ENCODE assay signal across 4 fruit fly cellular contexts in genomic region chr2L:3597126-3597525, dm6.
TF ChIP-seq lines count a peak whose summit lies in the region.

No protein-coding gene starts in this region.

- no peak for TF ChIP-seq CTCF in whole organism, embryonic (GFP tag; optimal IDR thresholded peaks at IDR 0.05; lab: Kevin White, UChicago)

TF ChIP-seq in whole organism, embryonic, 481 proteins besides CTCF, POLR2A, EP300 and RAD21 (continues in another document):
- TF ChIP-seq CG10274 (GFP tag; optimal IDR thresholded peaks at IDR 0.05; lab: Kevin White, UChicago) (no peak), repo (GFP tag; optimal IDR thresholded peaks at IDR 0.05; lab: Kevin White, UChicago) (no peak), Stat92E (GFP tag; optimal IDR thresholded peaks at IDR 0.05; lab: Kevin White, UChicago) (no peak), Awh (GFP tag; IDR thresholded peaks at IDR 0.05; lab: Robert Waterston, UW) (peak; percentile 37; the same call in 1 of the 2 replicates), CG12155 (GFP tag; optimal IDR thresholded peaks at IDR 0.05; lab: Kevin White, UChicago) (no peak), CG17802 (tag; optimal IDR thresholded peaks at IDR 0.05; lab: Kevin White, UChicago) (no peak), CG5180 (GFP tag; optimal IDR thresholded peaks at IDR 0.05; lab: Kevin White, UChicago) (no peak), Drgx (GFP tag; IDR thresholded peaks at IDR 0.05; lab: Robert Waterston, UW) (peak; percentile 37; the same call in 1 of the 2 replicates), maf-S (GFP tag; optimal IDR thresholded peaks at IDR 0.05; lab: Kevin White, UChicago) (no peak), CG2875 (GFP tag; optimal IDR thresholded peaks at IDR 0.05; lab: Kevin White, UChicago) (no peak), zf30C (GFP tag; optimal IDR thresholded peaks at IDR 0.05; lab: Kevin White, UChicago) (no peak), salm (tag; optimal IDR thresholded peaks at IDR 0.05; lab: Kevin White, UChicago) (no peak), Kr (GFP tag; optimal IDR thresholded peaks at IDR 0.05; lab: Kevin White, UChicago) (no peak), Mrtf (GFP tag; IDR thresholded peaks at IDR 0.05; lab: Robert Waterston, UW) (no peak), CG10462 (GFP tag; optimal IDR thresholded peaks at IDR 0.05; lab: Kevin White, UChicago) (no peak), fu2 (GFP tag; optimal IDR thresholded peaks at IDR 0.05; lab: Kevin White, UChicago) (no peak), prd (optimal IDR thresholded peaks at IDR 0.05; lab: Kevin White, UChicago) (no peak), prd (GFP tag; IDR thresholded peaks at IDR 0.05; lab: Robert Waterston, UW) (peak; percentile 4; the same call in 1 of the 3 replicates), zfh1 (GFP tag; IDR thresholded peaks at IDR 0.05; lab: Robert Waterston, UW) (0 out of 3 replicates have a peak, but pooled peaks have one; percentile 33), corto (GFP tag; optimal IDR thresholded peaks at IDR 0.05; lab: Kevin White, UChicago) (no peak), CG7928 (GFP tag; optimal IDR thresholded peaks at IDR 0.05; lab: Kevin White, UChicago) (no peak), unpg (GFP tag; optimal IDR thresholded peaks at IDR 0.05; lab: Kevin White, UChicago) (no peak), CG1603 (tag; optimal IDR thresholded peaks at IDR 0.05; lab: Kevin White, UChicago) (peak; percentile 2)

TF ChIP-seq in whole organism, prepupa, 60 proteins besides CTCF, POLR2A, EP300 and RAD21 (continues in another document):
- TF ChIP-seq CG8119 (GFP tag; IDR thresholded peaks at IDR 0.05; lab: Robert Waterston, UW): no peak
- no peak for TF ChIP-seq salr (GFP tag; optimal IDR thresholded peaks at IDR 0.05; lab: Kevin White, UChicago)
- no peak for TF ChIP-seq CG16779 (tag; optimal IDR thresholded peaks at IDR 0.05; lab: Kevin White, UChicago)
- TF ChIP-seq net (GFP tag; optimal IDR thresholded peaks at IDR 0.05; lab: Kevin White, UChicago): no peak
- no peak for TF ChIP-seq CG7368 (GFP tag; optimal IDR thresholded peaks at IDR 0.05; lab: Kevin White, UChicago)
- no peak for TF ChIP-seq pdm3 (GFP tag; optimal IDR thresholded peaks at IDR 0.05; lab: Kevin White, UChicago)
- no peak for TF ChIP-seq CG31627 (GFP tag; optimal IDR thresholded peaks at IDR 0.05; lab: Kevin White, UChicago)
- TF ChIP-seq CG3919 (GFP tag; optimal IDR thresholded peaks at IDR 0.05; lab: Kevin White, UChicago): peak; percentile 32
- no peak for TF ChIP-seq Blimp-1 (GFP tag; optimal IDR thresholded peaks at IDR 0.05; lab: Kevin White, UChicago)
- TF ChIP-seq lz (GFP tag; optimal IDR thresholded peaks at IDR 0.05; lab: Kevin White, UChicago): peak; percentile 33
- TF ChIP-seq CG11294 (GFP tag; IDR thresholded peaks at IDR 0.05; lab: Robert Waterston, UW): 0 out of 2 replicates have a peak, but pooled peaks have one; percentile 19
- peak; percentile 1 for TF ChIP-seq CG32006 (GFP tag; optimal IDR thresholded peaks at IDR 0.05; lab: Kevin White, UChicago)
- TF ChIP-seq Eip78C (GFP tag; lab: Kevin White, UChicago): peak; percentile 48
- no peak for TF ChIP-seq dsx (GFP tag; optimal IDR thresholded peaks at IDR 0.05; lab: Kevin White, UChicago; ENCODE audit: poor library complexity, severe bottlenecking)
- TF ChIP-seq svp (GFP tag; lab: Kevin White, UChicago): peak; percentile 77
- peak; percentile 47; the same call in 1 of the 3 replicates for TF ChIP-seq eg (GFP tag; IDR thresholded peaks at IDR 0.05; lab: Robert Waterston, UW)
- TF ChIP-seq Ets96B (tag; optimal IDR thresholded peaks at IDR 0.05; lab: Kevin White, UChicago): peak; percentile 15
- peak; percentile 23 for TF ChIP-seq Hr39 (GFP tag; optimal IDR thresholded peaks at IDR 0.05; lab: Kevin White, UChicago)
- TF ChIP-seq cyc (GFP tag; optimal IDR thresholded peaks at IDR 0.05; lab: Kevin White, UChicago): peak; percentile 18
- peak; percentile 71 for TF ChIP-seq CG6163 (GFP tag; IDR thresholded peaks at IDR 0.05; lab: Robert Waterston, UW)
- TF ChIP-seq Gug (GFP tag; IDR thresholded peaks at IDR 0.05; lab: Robert Waterston, UW): 0 out of 2 replicates have a peak, but pooled peaks have one; percentile 18
- TF ChIP-seq CG15336 (GFP tag; IDR thresholded peaks at IDR 0.05; lab: Robert Waterston, UW): peak; percentile 38; the same call in 1 of the 2 replicates
- TF ChIP-seq CG6792 (GFP tag; optimal IDR thresholded peaks at IDR 0.05; lab: Kevin White, UChicago): peak; percentile 35

TF ChIP-seq in whole organism, pupa, 21 proteins besides CTCF, POLR2A, EP300 and RAD21:
- TF ChIP-seq Pif1B (GFP tag; optimal IDR thresholded peaks at IDR 0.05; lab: Kevin White, UChicago) (no peak), CG4496 (GFP tag; IDR thresholded peaks at IDR 0.05; lab: Robert Waterston, UW) (peak; percentile 66; the same call in 2 of the 3 replicates), Pif1A (GFP tag; optimal IDR thresholded peaks at IDR 0.05; lab: Kevin White, UChicago) (no peak), Ets98B (GFP tag; IDR thresholded peaks at IDR 0.05; lab: Robert Waterston, UW) (no peak), CG32121 (GFP tag; IDR thresholded peaks at IDR 0.05; lab: Robert Waterston, UW) (no peak), CG34367 (tag; optimal IDR thresholded peaks at IDR 0.05; lab: Kevin White, UChicago) (no peak), fd96Ca (GFP tag; IDR thresholded peaks at IDR 0.05; lab: Robert Waterston, UW) (peak; percentile 60; the same call in 2 of the 3 replicates), CG12605 (GFP tag; IDR thresholded peaks at IDR 0.05; lab: Robert Waterston, UW) (0 out of 2 replicates have a peak, but pooled peaks have one; percentile 17), EcR (GFP tag; optimal IDR thresholded peaks at IDR 0.05; lab: Kevin White, UChicago) (no peak), CG17806 (tag; optimal IDR thresholded peaks at IDR 0.05; lab: Kevin White, UChicago) (peak; percentile 25), Snoo (tag; optimal IDR thresholded peaks at IDR 0.05; lab: Kevin White, UChicago) (no peak), CG14655 (GFP tag; optimal IDR thresholded peaks at IDR 0.05; lab: Kevin White, UChicago) (no peak)

TF ChIP-seq in whole organism, wandering third instar larva, 38 proteins besides CTCF, POLR2A, EP300 and RAD21:
- peak in 1 of 2 experiments; percentile 9 for TF ChIP-seq foxo (GFP tag; optimal IDR thresholded peaks at IDR 0.05; lab: Kevin White, UChicago)
- TF ChIP-seq Sp1 (GFP tag; optimal IDR thresholded peaks at IDR 0.05; lab: Kevin White, UChicago): no peak
- TF ChIP-seq HLH106 (tag; optimal IDR thresholded peaks at IDR 0.05; lab: Kevin White, UChicago): peak; percentile 21
- TF ChIP-seq h (GFP tag; optimal IDR thresholded peaks at IDR 0.05; lab: Kevin White, UChicago): peak; percentile 27
- TF ChIP-seq br (GFP tag; optimal IDR thresholded peaks at IDR 0.05; lab: Kevin White, UChicago): peak; percentile 36
- TF ChIP-seq woc (GFP tag; optimal IDR thresholded peaks at IDR 0.05; lab: Kevin White, UChicago): peak; percentile 36

Comparison
In these comparisons a context has a peak if more than half of its experiments do, and no peak if none do; other contexts are left out.
1. Of the 7 proteins assayed by ChIP-seq in both whole organism, embryonic and whole organism, prepupa: peak only in whole organism, embryonic: none; only in whole organism, prepupa: Gug and Hr39; in both: none; in neither: 5.